Worm (Caenorhabditis elegans): Measurements from ENCODE around the gene C05E11.2.

C05E11.2 gene

DNA sequence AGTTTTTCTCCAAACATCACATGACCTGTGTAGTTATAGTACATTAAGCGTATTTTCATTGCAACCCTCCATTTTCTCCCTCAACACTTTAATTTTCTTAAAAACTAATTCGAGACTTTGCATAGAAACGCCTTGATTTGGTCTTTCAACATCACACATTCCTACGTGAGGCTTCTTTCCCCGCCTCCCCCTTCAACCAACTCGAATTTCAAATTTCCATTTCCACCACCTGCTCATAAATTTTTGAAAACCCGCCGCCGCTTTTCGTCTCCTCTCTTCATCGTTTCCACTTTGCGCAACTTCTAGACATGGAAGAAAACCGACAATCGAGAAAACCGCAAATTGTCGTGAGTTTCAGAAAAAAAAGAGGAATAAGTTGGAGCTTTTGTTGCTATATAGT lies 8.8 kb upstream of the C05E11.2 start, which contains the start of gene C05E11.3:
C05E11.3 (plus strand) TSS at position 301 of the 400 bp plus-strand sequence.
- no peak for TF ChIP-seq unc-62 (GFP tag; optimal IDR thresholded peaks at IDR 0.05)

DNA sequence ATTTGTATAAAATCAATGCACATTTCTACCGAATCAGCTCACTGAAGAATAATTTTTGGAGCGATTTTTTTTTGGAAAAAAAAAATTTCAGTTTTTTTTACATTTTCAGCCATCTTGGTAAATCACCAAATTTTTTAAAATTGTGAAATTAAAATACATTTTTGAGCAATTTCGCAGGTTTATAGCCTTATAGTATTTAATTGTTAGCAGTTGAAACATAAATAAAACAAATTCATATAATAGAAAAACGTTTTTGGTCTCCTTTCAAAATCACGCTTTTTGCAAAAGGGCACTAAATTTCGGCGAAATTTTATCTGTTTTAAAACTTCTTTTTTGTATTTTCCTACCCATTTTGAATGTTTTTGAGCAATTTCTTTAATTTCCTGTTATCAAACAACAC lies 8.1 kb upstream of the C05E11.2 start:
- no peak for TF ChIP-seq unc-62 (GFP tag; optimal IDR thresholded peaks at IDR 0.05)

DNA sequence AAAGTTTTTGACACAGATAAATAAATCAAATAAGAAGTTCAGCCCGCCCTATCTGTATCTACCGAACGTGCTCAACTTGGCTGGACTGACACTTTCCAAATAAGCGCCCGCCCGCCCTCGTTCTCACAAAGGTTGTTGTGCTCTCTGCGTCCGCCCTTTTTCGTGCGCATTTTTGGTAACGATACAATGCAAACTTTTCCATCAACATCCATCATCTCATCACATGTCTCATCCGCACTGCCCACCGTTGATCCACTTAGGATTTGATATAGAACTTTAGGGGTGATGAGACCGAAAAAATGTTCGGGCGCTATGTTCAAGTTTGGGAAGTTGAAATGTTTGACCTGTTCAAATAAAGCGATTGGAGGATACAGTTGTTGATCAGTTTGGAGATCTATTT lies 1.1 kb upstream of the C05E11.2 start, which contains the start of gene C05E11.7:
C05E11.7 (minus strand) TSS at position 101 of the 400 bp plus-strand sequence.
- no peak for TF ChIP-seq unc-62 (GFP tag; optimal IDR thresholded peaks at IDR 0.05)

DNA sequence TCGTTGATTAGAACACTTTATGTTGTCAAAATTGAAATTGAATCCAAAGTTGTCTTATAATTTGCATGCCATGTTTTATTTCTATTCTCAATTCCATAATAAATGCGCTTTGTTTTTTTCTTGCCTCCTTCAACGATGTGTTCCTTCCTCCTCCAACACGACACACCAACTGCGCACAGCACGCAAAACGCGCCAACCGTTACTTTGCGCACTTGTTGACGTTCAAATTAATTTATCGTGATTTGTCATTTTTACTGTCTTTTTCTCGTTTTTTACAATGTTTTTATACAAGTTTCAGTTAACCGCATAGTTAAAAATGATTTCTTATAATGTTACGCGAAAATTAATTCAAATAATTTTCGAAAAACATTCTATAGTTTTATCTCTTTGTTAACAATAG lies 1.2 kb downstream of the C05E11.2 start:
- no peak for TF ChIP-seq unc-62 (GFP tag; optimal IDR thresholded peaks at IDR 0.05)

DNA sequence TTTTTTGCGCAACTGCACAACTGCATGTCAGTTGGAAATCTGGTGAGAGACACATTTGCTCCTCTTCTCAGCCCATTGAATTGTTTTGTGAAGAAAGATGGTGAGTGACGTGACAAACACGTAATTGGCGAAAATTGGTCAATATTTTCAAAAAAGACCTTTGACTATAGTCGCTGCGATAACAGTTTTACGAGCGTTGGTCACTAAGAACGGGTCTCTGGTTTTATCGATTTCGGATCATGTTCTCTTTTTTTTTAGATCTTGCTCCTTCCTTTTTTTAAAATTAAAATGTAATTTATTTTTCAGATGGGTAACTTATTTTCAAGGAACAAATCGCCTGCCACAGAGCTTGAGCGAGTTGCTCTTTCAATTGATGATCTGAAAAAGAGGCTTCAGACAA lies 1.7 kb downstream of the C05E11.2 start, which contains the start of gene lnp-1:
lnp-1 (plus strand) TSS at position 301 of the 400 bp plus-strand sequence.
- no peak for TF ChIP-seq unc-62 (GFP tag; optimal IDR thresholded peaks at IDR 0.05)

DNA sequence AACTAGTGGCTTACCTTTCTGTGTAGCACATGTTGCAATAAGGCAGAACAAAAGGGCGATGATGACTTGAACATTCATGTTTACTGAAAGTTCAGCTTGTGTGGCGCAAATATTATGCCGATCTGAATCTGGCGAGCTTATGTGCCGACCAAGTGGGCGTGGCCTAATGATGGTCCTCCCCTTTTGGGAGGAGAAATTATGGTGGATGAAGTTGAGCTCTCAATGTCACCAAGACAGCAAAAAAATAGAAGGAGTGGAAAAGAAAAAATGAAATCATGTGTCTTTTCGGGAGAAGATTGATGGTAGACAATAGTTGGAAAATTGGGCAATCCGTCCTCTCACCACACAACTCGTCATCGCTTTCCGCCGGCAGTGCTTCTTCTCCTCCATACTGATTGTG lies 5.5 kb downstream of the C05E11.2 start, which contains the start of gene flp-12:
flp-12 (minus strand) TSS at position 101 of the 400 bp plus-strand sequence.
- no peak for TF ChIP-seq unc-62 (GFP tag; optimal IDR thresholded peaks at IDR 0.05)

DNA sequence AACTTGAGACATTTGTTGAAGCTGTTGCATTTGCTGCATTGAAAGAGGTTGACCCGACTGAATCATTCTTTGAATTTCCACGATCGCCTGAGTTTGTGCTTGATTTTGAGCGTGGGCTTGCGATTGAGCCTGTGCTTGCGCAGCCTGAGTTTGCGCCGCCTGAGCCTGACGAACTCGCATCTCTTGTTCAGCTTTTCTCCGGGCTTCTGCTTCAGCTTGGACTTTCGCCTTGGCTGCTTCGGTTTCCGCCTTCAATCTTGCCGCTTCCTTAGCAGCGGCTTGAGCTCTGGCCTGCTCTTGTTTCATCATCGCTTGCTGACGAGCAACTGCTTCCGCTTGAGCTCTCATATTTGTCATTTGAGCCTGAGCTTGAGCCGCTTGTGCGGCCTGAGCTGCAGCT lies 10.7 kb downstream of the C05E11.2 start:
- no peak for TF ChIP-seq unc-62 (GFP tag; optimal IDR thresholded peaks at IDR 0.05)

DNA sequence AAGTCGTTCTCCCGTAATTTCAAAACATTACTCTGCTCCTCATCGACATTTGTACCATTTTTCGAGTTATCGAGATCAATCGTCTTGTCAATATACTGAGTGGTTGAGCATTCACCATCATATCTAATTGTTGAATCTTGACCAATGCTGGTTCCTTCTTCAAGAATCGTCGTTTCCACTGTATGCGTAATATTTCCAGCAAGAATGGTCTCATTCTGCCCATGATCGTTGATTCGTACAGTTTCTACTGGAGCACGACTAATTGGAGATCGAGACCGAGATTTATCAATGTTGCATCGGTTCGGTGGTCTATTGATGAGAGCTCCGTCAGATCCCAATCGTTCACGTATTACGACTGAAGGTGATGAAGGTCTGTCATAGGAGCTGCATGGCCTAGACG lies 12.8 kb downstream of the C05E11.2 start:
- TF ChIP-seq unc-62 (GFP tag; optimal IDR thresholded peaks at IDR 0.05) = no peak

DNA sequence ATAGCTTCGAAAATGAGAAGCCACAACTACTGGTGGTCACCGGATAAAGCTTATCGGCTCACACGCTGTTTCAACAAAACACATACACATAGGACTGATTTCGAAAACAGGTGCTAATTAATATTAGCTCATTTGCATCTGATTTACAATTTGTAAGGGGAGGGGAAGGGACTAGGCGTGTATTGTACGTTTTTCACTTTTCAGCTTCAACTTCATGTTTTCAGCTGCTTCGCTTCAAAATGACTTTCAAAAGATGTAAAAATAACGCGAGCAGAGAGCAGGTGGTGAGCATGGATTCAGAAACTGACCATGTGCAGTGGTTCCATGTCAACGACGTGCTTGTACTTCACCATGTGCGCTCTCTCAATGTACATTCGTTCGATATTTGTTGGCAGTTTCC lies 14.3 kb downstream of the C05E11.2 start:
- TF ChIP-seq unc-62 (GFP tag; optimal IDR thresholded peaks at IDR 0.05) = no peak

DNA sequence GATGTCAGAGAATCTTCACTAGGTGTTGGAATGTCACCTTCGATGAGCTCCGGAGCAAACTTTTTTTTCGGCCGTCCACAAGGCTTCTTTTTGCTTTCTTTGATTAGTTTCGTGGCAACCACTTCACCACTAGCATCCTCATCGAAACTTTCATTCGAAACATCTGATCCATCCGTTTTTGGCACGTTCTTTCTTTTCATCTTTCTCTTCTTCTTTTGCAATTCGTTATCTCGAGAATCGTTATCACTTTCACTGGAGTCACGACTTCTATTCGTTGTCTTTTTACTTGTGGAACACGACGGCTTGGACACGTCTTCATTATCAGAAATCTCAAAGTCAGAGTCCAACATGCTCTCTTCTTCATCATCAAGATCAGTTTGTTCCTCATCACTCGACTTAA lies 17.5 kb downstream of the C05E11.2 start:
- TF ChIP-seq unc-62 (GFP tag; optimal IDR thresholded peaks at IDR 0.05) = no peak

DNA sequence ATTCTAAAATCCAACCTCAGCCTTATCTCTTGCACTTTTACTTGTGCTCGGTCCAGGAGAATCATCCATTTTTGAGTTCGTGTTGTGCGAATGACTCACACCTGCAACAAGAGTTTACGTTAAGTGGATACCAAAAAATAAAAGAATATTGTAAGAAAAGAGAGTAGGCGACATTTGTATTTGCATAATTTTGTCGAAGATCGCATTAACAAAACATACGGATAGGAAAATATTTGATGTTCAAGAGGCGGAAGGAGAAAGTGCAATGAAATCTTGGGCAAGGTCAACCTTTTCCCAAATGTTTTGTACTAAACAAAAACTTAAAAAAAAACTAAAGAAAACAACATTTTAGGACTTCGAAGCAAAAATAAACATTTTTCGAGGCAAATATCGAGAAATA lies 19.1 kb downstream of the C05E11.2 start, which contains the start of gene spat-3:
spat-3 (minus strand) TSS at position 101 of the 400 bp plus-strand sequence.
- no peak for TF ChIP-seq unc-62 (GFP tag; optimal IDR thresholded peaks at IDR 0.05)

DNA sequence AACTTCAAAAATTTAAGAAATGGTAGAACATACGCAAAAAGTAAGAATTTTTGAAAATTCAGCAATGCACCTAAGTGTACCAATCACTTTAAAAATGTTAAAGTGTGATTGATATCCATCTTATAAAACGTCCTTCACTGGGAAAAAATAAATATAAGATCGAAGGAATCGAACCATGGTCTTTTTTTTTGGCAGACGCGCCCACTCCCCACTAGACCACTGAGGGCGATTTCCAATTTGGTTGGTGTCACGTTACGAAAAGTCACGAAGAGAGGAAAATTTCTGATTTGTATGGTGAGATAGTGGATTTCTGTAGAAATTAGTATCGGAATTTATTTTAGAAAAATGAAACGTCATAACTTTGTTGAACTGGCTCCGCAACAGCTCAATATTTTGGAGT lies 20.6 kb downstream of the C05E11.2 start:
- TF ChIP-seq unc-62 (GFP tag; optimal IDR thresholded peaks at IDR 0.05) = no peak

DNA sequence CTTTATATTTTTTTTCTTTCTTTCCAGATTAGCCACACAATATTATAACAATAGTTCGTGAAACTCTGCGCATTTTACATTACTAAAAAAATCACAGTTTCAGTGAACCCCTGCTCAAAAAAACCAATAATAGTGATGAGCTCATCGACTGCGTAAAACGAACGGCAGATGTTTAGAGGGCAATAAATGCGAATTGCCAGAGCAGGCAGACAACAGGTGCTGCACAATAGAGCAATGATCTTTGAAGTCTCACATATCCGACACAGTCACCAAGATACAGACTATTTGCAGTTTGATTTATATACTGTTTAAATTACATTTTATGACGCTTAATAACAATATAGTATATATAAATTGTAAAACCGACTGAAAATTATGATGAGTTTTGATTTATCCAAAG lies 22.9 kb downstream of the C05E11.2 start:
- TF ChIP-seq unc-62 (GFP tag; optimal IDR thresholded peaks at IDR 0.05) = no peak

DNA sequence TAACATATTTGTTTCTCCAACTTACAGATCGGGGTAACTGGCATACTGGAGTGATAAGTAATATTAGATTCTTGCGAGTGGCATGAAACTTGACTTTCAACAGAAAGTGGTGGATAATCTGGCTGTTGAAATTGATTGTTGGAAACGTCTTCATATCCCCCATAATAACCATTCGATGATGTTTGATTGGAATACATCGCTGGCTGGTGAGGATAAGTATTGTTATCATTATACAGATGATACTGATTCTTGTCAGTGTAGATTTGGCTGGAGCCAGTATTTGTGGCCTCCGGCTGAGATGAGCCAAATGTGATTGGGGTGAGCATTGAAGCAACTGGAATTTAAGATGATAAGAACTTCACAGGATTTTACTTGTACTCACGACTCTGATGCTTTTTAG lies 28.3 kb downstream of the C05E11.2 start:
- no peak for TF ChIP-seq unc-62 (GFP tag; optimal IDR thresholded peaks at IDR 0.05)

DNA sequence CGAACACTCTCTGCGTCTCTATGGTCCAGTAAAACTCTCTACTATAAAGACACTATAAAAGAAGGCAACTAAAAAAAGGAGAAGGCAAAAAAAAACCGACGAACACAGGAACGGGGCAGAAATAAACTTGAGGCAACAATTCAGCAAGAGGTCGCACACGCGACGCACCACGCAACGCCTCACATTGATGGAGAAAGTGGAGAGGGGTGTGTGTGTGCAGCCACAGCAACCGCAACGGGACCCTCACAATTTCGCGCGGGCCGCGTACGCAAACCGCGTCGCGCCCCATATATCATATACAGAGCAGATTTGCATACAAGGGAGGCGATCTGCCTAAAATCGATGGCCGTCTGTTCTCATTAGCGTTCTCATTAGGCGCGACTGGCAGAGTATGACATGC lies 30.1 kb downstream of the C05E11.2 start:
- TF ChIP-seq unc-62 (GFP tag; optimal IDR thresholded peaks at IDR 0.05) = no peak

DNA sequence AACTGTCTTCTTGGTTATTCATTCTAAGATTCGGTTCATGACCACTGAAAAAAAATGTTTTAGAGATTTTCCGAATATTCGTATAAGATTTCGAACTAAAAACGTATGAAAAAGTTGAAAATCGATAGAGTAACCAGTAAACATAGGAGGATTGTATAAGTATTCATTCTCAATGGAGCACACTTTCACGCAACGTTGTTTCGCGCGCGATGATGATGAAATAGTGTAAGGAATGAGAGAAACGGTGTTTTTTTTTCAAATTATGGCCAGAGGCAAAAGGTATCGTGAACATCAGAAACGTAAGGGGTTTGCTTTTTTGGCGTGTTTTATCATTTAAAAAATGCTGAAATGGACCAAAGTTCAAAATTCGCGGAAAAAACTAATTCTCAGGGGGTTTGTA lies 32.9 kb downstream of the C05E11.2 start, which contains the start of gene pqn-65:
pqn-65 (minus strand) TSS at position 54 of the 400 bp plus-strand sequence.
- no peak for TF ChIP-seq unc-62 (GFP tag; optimal IDR thresholded peaks at IDR 0.05)

DNA sequence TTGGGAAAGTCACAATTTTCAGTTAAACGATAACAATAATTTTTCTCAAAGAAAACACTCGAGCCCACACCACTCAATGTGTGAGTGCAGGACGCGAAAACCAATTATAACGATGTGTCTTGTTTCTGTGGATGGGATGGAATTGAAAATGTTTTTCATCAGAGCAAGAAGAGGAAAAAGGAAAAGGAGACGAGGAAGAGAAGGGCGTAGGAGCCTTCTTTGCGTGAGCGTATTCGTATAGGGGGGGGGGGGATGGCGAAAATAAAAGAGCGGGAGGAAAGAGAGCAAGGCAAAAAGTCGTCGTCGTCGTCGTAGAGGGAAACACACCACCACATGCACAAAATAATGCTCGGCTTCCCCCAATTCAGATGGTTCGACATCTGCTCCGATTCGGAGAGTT lies 33.3 kb downstream of the C05E11.2 start:
- TF ChIP-seq unc-62 (GFP tag; optimal IDR thresholded peaks at IDR 0.05) = no peak

DNA sequence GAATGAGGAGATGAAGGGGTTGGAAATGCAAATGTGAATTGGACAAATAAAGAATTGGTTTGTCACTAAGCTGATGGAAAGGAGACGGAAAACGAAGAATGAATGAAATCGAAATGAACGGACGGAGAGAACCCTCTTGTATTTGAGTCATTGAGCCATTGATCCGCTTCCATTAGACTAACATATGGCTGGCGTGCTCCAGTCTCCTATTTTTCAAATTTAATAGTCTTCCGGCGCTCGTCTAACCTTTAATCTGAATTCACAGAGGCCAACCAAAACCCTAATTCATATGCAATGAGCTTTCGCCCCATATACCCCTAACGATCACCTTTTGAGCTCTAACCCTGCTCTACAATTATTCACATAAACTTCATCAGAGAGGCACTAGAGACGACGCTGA lies 35.3 kb downstream of the C05E11.2 start, which contains the start of gene C46C11.3:
C46C11.3 (plus strand) TSS at position 301 of the 400 bp plus-strand sequence.
- no peak for TF ChIP-seq unc-62 (GFP tag; optimal IDR thresholded peaks at IDR 0.05)
